Fruit fly (Drosophila melanogaster): ENCODE data around the gene Karl.

Gene Karl

DNA sequence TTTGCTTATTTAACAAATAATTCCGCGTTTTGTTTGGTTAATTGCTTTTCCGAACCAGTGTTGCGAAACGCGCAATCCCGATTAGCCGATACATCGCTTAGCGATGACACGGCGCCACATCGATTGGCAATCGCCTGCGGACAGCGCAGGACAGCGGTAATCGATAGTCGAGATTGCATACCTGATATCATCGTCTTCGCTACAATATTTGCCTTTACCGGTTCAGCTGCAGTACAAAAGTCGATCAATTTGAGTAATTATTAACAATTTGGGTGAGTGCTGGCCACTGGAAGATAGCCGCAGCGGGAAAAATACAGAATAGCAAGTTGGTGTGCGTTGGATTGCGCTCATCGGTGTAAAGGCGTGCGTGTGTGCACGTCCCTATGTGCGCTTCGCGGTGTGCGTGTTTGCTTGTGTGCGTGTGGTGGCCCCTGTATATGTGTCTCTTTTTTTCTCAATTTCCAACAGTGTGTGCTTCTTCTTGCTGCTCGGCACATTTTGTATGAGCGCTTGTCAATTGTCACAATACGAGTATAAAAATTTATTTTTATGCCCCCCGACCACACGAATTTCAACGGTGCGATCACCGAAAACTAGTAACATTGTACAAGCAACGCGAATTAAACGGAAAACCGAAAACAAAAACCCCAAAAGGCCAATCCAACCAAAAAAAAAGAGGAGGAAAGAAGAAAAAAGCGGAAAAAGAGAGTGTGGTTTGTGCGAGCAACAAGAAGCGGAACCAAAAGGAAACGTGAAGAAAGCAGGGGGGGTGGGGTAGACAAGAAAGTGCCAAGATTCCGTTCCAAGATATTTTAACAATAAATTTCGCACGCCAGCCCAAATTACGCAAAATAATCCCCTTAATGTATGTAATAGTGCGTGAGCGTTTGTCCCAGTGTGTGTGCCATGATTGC, 5.5 kb downstream of the Karl start, which contains the start of gene CkIIbeta (continued):
- TF ChIP-seq Neu2 (GFP tag; optimal IDR thresholded peaks at IDR 0.05; ENCODE audit: borderline replicate concordance) (no peak), CG6791 (GFP tag; IDR thresholded peaks at IDR 0.05; ENCODE audit: partially characterized antibody) (peak; percentile 97), pita (GFP tag; optimal IDR thresholded peaks at IDR 0.05) (no peak), Hr39 (optimal IDR thresholded peaks at IDR 0.05) (no peak), CG12769 (tag; optimal IDR thresholded peaks at IDR 0.05) (peak; percentile 50), CG1792 (GFP tag; optimal IDR thresholded peaks at IDR 0.05) (peak; percentile 23), bab2 (GFP tag; optimal IDR thresholded peaks at IDR 0.05) (peak; percentile 54), Jarid2 (GFP tag; optimal IDR thresholded peaks at IDR 0.05) (no peak), HLH4C (GFP tag; IDR thresholded peaks at IDR 0.05; ENCODE audit: partially characterized antibody) (peak; percentile 93), Dad (GFP tag; optimal IDR thresholded peaks at IDR 0.05) (peak; percentile 41), CG9797 (GFP tag; optimal IDR thresholded peaks at IDR 0.05) (peak; percentile 77), ro (GFP tag; IDR thresholded peaks at IDR 0.05) (no peak), CG12155 (GFP tag; optimal IDR thresholded peaks at IDR 0.05) (peak; percentile 44), CG43689 (GFP tag; IDR thresholded peaks at IDR 0.05) (no peak), CG9876 (GFP tag; optimal IDR thresholded peaks at IDR 0.05) (peak; percentile 29), grn (GFP tag; optimal IDR thresholded peaks at IDR 0.05) (peak; percentile 92), CG7987 (GFP tag; optimal IDR thresholded peaks at IDR 0.05) (no peak), Lhr (GFP tag; optimal IDR thresholded peaks at IDR 0.05) (peak; percentile 74), so (GFP tag; IDR thresholded peaks at IDR 0.05) (no peak), CG31388 (GFP tag; optimal IDR thresholded peaks at IDR 0.05) (no peak), Six4 (GFP tag; optimal IDR thresholded peaks at IDR 0.05) (no peak), CG18619 (GFP tag; optimal IDR thresholded peaks at IDR 0.05) (no peak), B-H2 (GFP tag; optimal IDR thresholded peaks at IDR 0.05) (peak; percentile 16), Doc3 (GFP tag; IDR thresholded peaks at IDR 0.05; ENCODE audit: partially characterized antibody) (peak; percentile 89), CG9215 (GFP tag; IDR thresholded peaks at IDR 0.05) (no peak), gem (tag; optimal IDR thresholded peaks at IDR 0.05) (no peak), bbx (GFP tag; IDR thresholded peaks at IDR 0.05; ENCODE audit: partially characterized antibody) (peak; percentile 97), Hr3 (GFP tag; optimal IDR thresholded peaks at IDR 0.05) (peak; percentile 0), CG4730 (GFP tag; IDR thresholded peaks at IDR 0.05) (no peak), Optix (GFP tag; IDR thresholded peaks at IDR 0.05) (no peak), peb (GFP tag; IDR thresholded peaks at IDR 0.05) (no peak), fd3F (GFP tag; optimal IDR thresholded peaks at IDR 0.05) (no peak), MTF-1 (GFP tag; optimal IDR thresholded peaks at IDR 0.05; ENCODE audit: borderline replicate concordance) (no peak), Dll (GFP tag; IDR thresholded peaks at IDR 0.05; ENCODE audit: partially characterized antibody) (peak; percentile 93), ac (GFP tag; optimal IDR thresholded peaks at IDR 0.05) (no peak), CG10959 (GFP tag; IDR thresholded peaks at IDR 0.05) (no peak), CG18599 (GFP tag; optimal IDR thresholded peaks at IDR 0.05) (peak; percentile 46), CG11723 (GFP tag; optimal IDR thresholded peaks at IDR 0.05) (no peak), CG7372 (GFP tag; IDR thresholded peaks at IDR 0.05) (no peak), dm (GFP tag; optimal IDR thresholded peaks at IDR 0.05) (peak; percentile 42), hbn (GFP tag; IDR thresholded peaks at IDR 0.05; ENCODE audit: partially characterized antibody) (peak; percentile 83), pum (GFP tag; optimal IDR thresholded peaks at IDR 0.05) (peak; percentile 57), CG16863 (GFP tag; optimal IDR thresholded peaks at IDR 0.05) (no peak), Antp (GFP tag; optimal IDR thresholded peaks at IDR 0.05) (peak; percentile 62), crp (GFP tag; optimal IDR thresholded peaks at IDR 0.05) (peak in 1 of 2 experiments; percentile 17), tgo (GFP tag; IDR thresholded peaks at IDR 0.05) (0 out of 3 replicates have a peak, but pooled peaks have one; percentile 17), vvl (GFP tag; IDR thresholded peaks at IDR 0.05) (peak; percentile 72), CG17568 (GFP tag; optimal IDR thresholded peaks at IDR 0.05) (no peak), Max (GFP tag; optimal IDR thresholded peaks at IDR 0.05) (no peak)
